Fruit fly (Drosophila melanogaster): ENCODE data around the gene CG14607.

dm6 chr3R:7251857-7252256 is 10.3 kb downstream of the CG14607 start, which contains the start of gene Obp84a:
- TF ChIP-seq CG15710 (tag; optimal IDR thresholded peaks at IDR 0.05) (no peak), CG17806 (tag; optimal IDR thresholded peaks at IDR 0.05) (no peak), rn (GFP tag; IDR thresholded peaks at IDR 0.05) (no peak), EcR (GFP tag; optimal IDR thresholded peaks at IDR 0.05) (no peak), Pif1A (GFP tag; optimal IDR thresholded peaks at IDR 0.05) (no peak), CG9948 (tag; optimal IDR thresholded peaks at IDR 0.05) (no peak)

Measured in whole organism, pupa.